Worm (Caenorhabditis elegans) whole organism, L4 larva: ENCODE data around the gene K12H6.7.

Experiments used
- fkh-10 ChIP-seq: fragments of 150-350 bp; optimal IDR thresholded peaks from 2 replicates; lab custom pipeline; 2014; ENCODE audit warnings: missing biosample characterization, missing genetic modification reagents, missing genetic modification characterization
- fos-1 ChIP-seq: fragments of 150-350 bp; optimal IDR thresholded peaks from 2 replicates; lab custom pipeline; 2014; ENCODE audit warnings: missing biosample characterization, missing genetic modification characterization
- lin-15B ChIP-seq: fragments of 150-350 bp; sonication (generic microtip); optimal IDR thresholded peaks from 3 replicates; lab custom pipeline; 2014; ENCODE audit warnings: missing biosample characterization, missing genetic modification characterization
- lsy-2 ChIP-seq, 2 experiments: fragments of 150-350 bp in 1 of 2; sonication (generic microtip) in 1 of 2; optimal IDR thresholded peaks; 2 replicates each; lab custom pipeline; 2014 to 2017; ENCODE audit warnings: missing biosample characterization in 2 of 2, missing genetic modification characterization in 2 of 2
- nhr-25 ChIP-seq: sonication (generic microtip); optimal IDR thresholded peaks from 2 replicates; lab custom pipeline; 2017; ENCODE audit warnings: missing genetic modification characterization, mild to moderate bottlenecking, missing compliant biosample characterization, antibody characterized with exemption, moderate library complexity, borderline replicate concordance; ENCODE audit not compliant: insufficient read depth
- rbr-2 ChIP-seq: sonication (generic microtip); optimal IDR thresholded peaks from 2 replicates; lab custom pipeline; 2016; ENCODE audit warnings: missing genotype, missing genetic modification characterization, missing compliant biosample characterization
- unc-39 ChIP-seq: sonication (generic microtip); optimal IDR thresholded peaks from 2 replicates; lab custom pipeline; 2017; ENCODE audit warnings: missing biosample characterization, missing genetic modification characterization

DNA sequence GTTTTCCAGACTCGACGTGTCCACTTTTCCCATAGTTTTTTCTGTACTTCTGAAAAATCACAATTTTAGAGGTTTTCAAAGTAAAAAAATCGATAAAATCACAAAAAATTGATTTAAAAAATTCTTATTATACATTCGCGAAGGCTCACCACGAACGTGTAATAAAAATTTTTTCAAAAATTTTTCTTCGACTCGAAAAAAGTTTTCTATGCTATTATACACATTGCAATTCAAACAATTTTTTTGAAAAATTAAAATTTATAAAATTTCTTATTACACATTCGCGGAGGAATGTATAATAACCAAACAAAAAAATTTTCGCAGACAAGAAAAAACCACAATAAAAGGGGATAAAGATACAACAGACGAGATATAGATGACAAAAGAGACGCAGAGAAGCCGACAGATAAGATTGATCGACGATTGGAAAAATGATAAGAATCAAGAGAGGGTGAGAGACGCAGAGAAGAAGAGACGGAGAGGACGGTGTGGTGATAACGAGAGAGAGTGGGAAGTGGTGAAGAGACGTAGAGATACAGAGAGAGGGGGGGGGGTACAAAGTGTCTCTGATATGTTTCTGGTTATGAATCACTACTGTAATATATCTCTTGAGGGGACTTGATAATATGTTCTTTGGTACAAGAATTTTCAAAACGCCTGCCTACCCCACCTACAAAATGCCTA is 36.1 kb downstream of the K12H6.7 start, which contains the start of gene nhr-119:
- TF ChIP-seq lin-15B (tag; lab: Kevin White, UChicago) (no peak), fos-1 (tag; lab: Kevin White, UChicago) (peak; percentile 38), unc-39 (no peak), lsy-2 (tag; optimal IDR thresholded peaks at IDR 0.05; lab: Kevin White, UChicago) (peak in 1 of 2 experiments; percentile 76), rbr-2 (tag; lab: Kevin White, UChicago) (peak; percentile 12), nhr-25 (no peak), fkh-10 (GFP tag; lab: Kevin White, UChicago) (no peak)
